Fruit fly (Drosophila melanogaster): ENCODE results near the gene CG17776.

CG17776 gene

dm6 chrX:2165394-2165793 is 19.1 kb upstream of the CG17776 start:
- TF ChIP-seq Drgx (GFP tag; IDR thresholded peaks at IDR 0.05) (peak; percentile 81), CG1603 (tag; optimal IDR thresholded peaks at IDR 0.05) (peak; percentile 9), CG3726 (GFP tag; IDR thresholded peaks at IDR 0.05) (0 out of 3 replicates have a peak, but pooled peaks have one; percentile 41), pb (GFP tag; optimal IDR thresholded peaks at IDR 0.05) (no peak), Ets65A (GFP tag) (peak; percentile 46)

dm6 chrX:2166129-2166528 is 18.4 kb upstream of the CG17776 start:
- TF ChIP-seq CG32532 (GFP tag; IDR thresholded peaks at IDR 0.05) (0 out of 2 replicates have a peak, but pooled peaks have one; percentile 5), stc (GFP tag; IDR thresholded peaks at IDR 0.05) (peak; percentile 43; the same call in 1 of the 2 replicates), CG13424 (tag; optimal IDR thresholded peaks at IDR 0.05) (peak; percentile 38), Optix (GFP tag; IDR thresholded peaks at IDR 0.05) (peak; percentile 65; the same call in 2 of the 3 replicates), Hr3 (GFP tag; optimal IDR thresholded peaks at IDR 0.05) (peak; percentile 42), CG6813 (GFP tag; optimal IDR thresholded peaks at IDR 0.05) (no peak), CG2875 (GFP tag; optimal IDR thresholded peaks at IDR 0.05) (peak; percentile 41), CG17385 (GFP tag; optimal IDR thresholded peaks at IDR 0.05) (peak; percentile 24), CG11456 (GFP tag; IDR thresholded peaks at IDR 0.05) (no peak), chm (GFP tag; IDR thresholded peaks at IDR 0.05) (no peak), sc (optimal IDR thresholded peaks at IDR 0.05) (no peak), sc (GFP tag; optimal IDR thresholded peaks at IDR 0.05) (peak; percentile 21), trh (GFP tag; optimal IDR thresholded peaks at IDR 0.05) (no peak), ci (GFP tag; IDR thresholded peaks at IDR 0.05) (peak; percentile 92), dpn (GFP tag; optimal IDR thresholded peaks at IDR 0.05) (peak in 1 of 2 experiments; percentile 10), vvl (GFP tag; IDR thresholded peaks at IDR 0.05) (peak; percentile 74), MTF-1 (GFP tag; optimal IDR thresholded peaks at IDR 0.05; ENCODE audit: borderline replicate concordance) (no peak), ftz-f1 (GFP tag; optimal IDR thresholded peaks at IDR 0.05) (no peak), prd (optimal IDR thresholded peaks at IDR 0.05) (no peak), prd (GFP tag; IDR thresholded peaks at IDR 0.05) (peak; percentile 78; the same call in 2 of the 3 replicates), repo (GFP tag; optimal IDR thresholded peaks at IDR 0.05) (peak; percentile 0), onecut (GFP tag; IDR thresholded peaks at IDR 0.05) (no peak), CG11723 (GFP tag; optimal IDR thresholded peaks at IDR 0.05) (no peak), Blimp-1 (GFP tag; optimal IDR thresholded peaks at IDR 0.05) (peak; percentile 59), HLH3B (GFP tag; IDR thresholded peaks at IDR 0.05) (peak; percentile 83), cad (GFP tag; optimal IDR thresholded peaks at IDR 0.05) (no peak), CG1792 (GFP tag; optimal IDR thresholded peaks at IDR 0.05) (peak; percentile 22), lab (GFP tag; optimal IDR thresholded peaks at IDR 0.05) (peak; percentile 28), CG4424 (GFP tag; optimal IDR thresholded peaks at IDR 0.05) (peak; percentile 47), BEAF-32 (GFP tag; optimal IDR thresholded peaks at IDR 0.05) (no peak), ap (GFP tag; IDR thresholded peaks at IDR 0.05) (peak; percentile 38; the same call in 1 of the 2 replicates), fd64A (GFP tag; optimal IDR thresholded peaks at IDR 0.05) (no peak), slou (GFP tag; optimal IDR thresholded peaks at IDR 0.05) (no peak), oc (tag; optimal IDR thresholded peaks at IDR 0.05) (peak; percentile 37), grau (tag; optimal IDR thresholded peaks at IDR 0.05) (peak; percentile 19), tna (GFP tag; IDR thresholded peaks at IDR 0.05; ENCODE audit: partially characterized antibody) (no peak), CG6689 (GFP tag; IDR thresholded peaks at IDR 0.05) (peak; percentile 45; the same call in 1 of the 2 replicates), CG10959 (GFP tag; IDR thresholded peaks at IDR 0.05) (no peak), slbo (GFP tag; IDR thresholded peaks at IDR 0.05) (peak; percentile 53), dimm (GFP tag; IDR thresholded peaks at IDR 0.05) (peak; percentile 43; the same call in 1 of the 2 replicates), Ada2b (GFP tag; IDR thresholded peaks at IDR 0.05) (peak; percentile 43), peb (GFP tag; IDR thresholded peaks at IDR 0.05) (0 out of 2 replicates have a peak, but pooled peaks have one; percentile 10), CG1602 (GFP tag; optimal IDR thresholded peaks at IDR 0.05) (peak; percentile 19), CG2678 (tag; optimal IDR thresholded peaks at IDR 0.05) (peak; percentile 35), CG32772 (GFP tag; IDR thresholded peaks at IDR 0.05) (peak; percentile 59; the same call in 1 of the 2 replicates), h (optimal IDR thresholded peaks at IDR 0.05) (no peak)
